Worm (Caenorhabditis elegans): ENCODE results near the gene npr-31.

DNA sequence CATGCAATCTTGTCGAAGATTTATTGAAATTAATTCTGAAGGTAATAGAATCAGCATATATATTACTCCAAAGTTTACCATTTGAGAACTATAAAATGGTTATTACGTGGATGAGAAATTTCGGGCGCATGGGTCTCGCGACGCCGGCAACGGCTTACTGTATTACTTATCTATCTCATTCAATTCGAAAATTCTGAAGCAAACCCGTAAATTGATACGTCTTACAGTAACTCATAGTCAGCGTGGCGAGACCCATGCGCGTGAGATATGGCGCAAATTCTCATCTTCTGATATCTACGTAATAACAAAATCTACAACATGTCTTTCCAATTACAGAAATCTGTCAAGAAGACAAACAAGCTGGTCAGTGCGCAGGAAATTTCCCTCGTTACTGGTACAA lies 24.9 kb upstream of the npr-31 start:
- TF ChIP-seq snpc-4 (tag; optimal IDR thresholded peaks at IDR 0.05) (no peak), unc-39 (tag; optimal IDR thresholded peaks at IDR 0.05) (no peak), pha-4 (tag; optimal IDR thresholded peaks at IDR 0.05) (no peak), mep-1 (tag; optimal IDR thresholded peaks at IDR 0.05) (no peak), lsy-2 (tag; optimal IDR thresholded peaks at IDR 0.05) (no peak), drap-1 (GFP tag; optimal IDR thresholded peaks at IDR 0.05) (no peak), ces-1 (GFP tag; optimal IDR thresholded peaks at IDR 0.05) (no peak), nhr-12 (tag; optimal IDR thresholded peaks at IDR 0.05) (no peak), flh-1 (GFP tag; optimal IDR thresholded peaks at IDR 0.05) (no peak), tbx-8 (GFP tag; optimal IDR thresholded peaks at IDR 0.05) (no peak), ztf-11 (tag; optimal IDR thresholded peaks at IDR 0.05) (no peak), mab-5 (tag; optimal IDR thresholded peaks at IDR 0.05) (no peak), ceh-43 (GFP tag; optimal IDR thresholded peaks at IDR 0.05) (no peak)
